Comparison of ENCODE assay signal across 2 fruit fly cellular contexts in genomic region chr2L:20757808-20758187, dm6.
TF ChIP-seq lines count a peak whose summit lies in the region.

Rhau (minus strand) TSS chr2L:20757985.
dia (plus strand) TSS chr2L:20758144.

TF ChIP-seq in whole organism, adult, 20 proteins besides CTCF, POLR2A, EP300 and RAD21 (continued from another document):
- TF ChIP-seq ovo (GFP tag; optimal IDR thresholded peaks at IDR 0.05; lab: Kevin White, UChicago) = no peak

TF ChIP-seq in whole organism, embryonic, 481 proteins besides CTCF, POLR2A, EP300 and RAD21 (continued from another document and continues in another):
- TF ChIP-seq CG13287 (GFP tag; IDR thresholded peaks at IDR 0.05; lab: Robert Waterston, UW; ENCODE audit: partially characterized antibody) = peak; percentile 36
- TF ChIP-seq org-1 (GFP tag; optimal IDR thresholded peaks at IDR 0.05; lab: Kevin White, UChicago) = no peak
- no peak for TF ChIP-seq CG7556 (GFP tag; optimal IDR thresholded peaks at IDR 0.05; lab: Kevin White, UChicago)
- TF ChIP-seq kah (GFP tag; optimal IDR thresholded peaks at IDR 0.05; lab: Kevin White, UChicago) = no peak
- no peak for TF ChIP-seq gro (GFP tag; optimal IDR thresholded peaks at IDR 0.05; lab: Kevin White, UChicago)
- TF ChIP-seq tap (tag; optimal IDR thresholded peaks at IDR 0.05; lab: Kevin White, UChicago) = no peak
- no peak for TF ChIP-seq CG8388 (GFP tag; optimal IDR thresholded peaks at IDR 0.05; lab: Kevin White, UChicago)
- peak; percentile 55 for TF ChIP-seq CG7928 (GFP tag; optimal IDR thresholded peaks at IDR 0.05; lab: Kevin White, UChicago)
- TF ChIP-seq CG18476 (GFP tag; optimal IDR thresholded peaks at IDR 0.05; lab: Kevin White, UChicago) = no peak
- TF ChIP-seq CG9932 (GFP tag; IDR thresholded peaks at IDR 0.05; lab: Robert Waterston, UW) = peak; percentile 6; the same call in 1 of the 2 replicates
- no peak for TF ChIP-seq CG7786 (GFP tag; optimal IDR thresholded peaks at IDR 0.05; lab: Kevin White, UChicago)
- peak; percentile 42 for TF ChIP-seq HmgD (GFP tag; optimal IDR thresholded peaks at IDR 0.05; lab: Kevin White, UChicago)
- no peak for TF ChIP-seq CG15269 (tag; optimal IDR thresholded peaks at IDR 0.05; lab: Kevin White, UChicago)
- peak; percentile 21 for TF ChIP-seq exex (tag; optimal IDR thresholded peaks at IDR 0.05; lab: Kevin White, UChicago)
- peak in 1 of 2 experiments; percentile 75 for TF ChIP-seq tll (GFP tag; optimal IDR thresholded peaks at IDR 0.05; lab: Kevin White, UChicago)
- TF ChIP-seq CG17186 (GFP tag; optimal IDR thresholded peaks at IDR 0.05; lab: Kevin White, UChicago) = peak; percentile 78
- TF ChIP-seq CG14710 (tag; optimal IDR thresholded peaks at IDR 0.05; lab: Kevin White, UChicago) = peak; percentile 84
- no peak for TF ChIP-seq CG17359 (tag; optimal IDR thresholded peaks at IDR 0.05; lab: Kevin White, UChicago)
- peak; percentile 14 for TF ChIP-seq CG1603 (tag; optimal IDR thresholded peaks at IDR 0.05; lab: Kevin White, UChicago)
- TF ChIP-seq kni (GFP tag; optimal IDR thresholded peaks at IDR 0.05; lab: Kevin White, UChicago) = no peak
- no peak for TF ChIP-seq Mad (GFP tag; optimal IDR thresholded peaks at IDR 0.05; lab: Kevin White, UChicago)
- no peak for TF ChIP-seq CG10959 (GFP tag; IDR thresholded peaks at IDR 0.05; lab: Robert Waterston, UW)
- no peak for TF ChIP-seq Ada2b (GFP tag; IDR thresholded peaks at IDR 0.05; lab: Robert Waterston, UW)
- no peak for TF ChIP-seq zf30C (GFP tag; optimal IDR thresholded peaks at IDR 0.05; lab: Kevin White, UChicago)
- no peak for TF ChIP-seq Aef1 (GFP tag; IDR thresholded peaks at IDR 0.05; lab: Robert Waterston, UW)
- TF ChIP-seq Dll (GFP tag; IDR thresholded peaks at IDR 0.05; lab: Robert Waterston, UW; ENCODE audit: partially characterized antibody) = 0 out of 4 replicates have a peak, but pooled peaks have one; percentile 19
- TF ChIP-seq Sin3A (optimal IDR thresholded peaks at IDR 0.05; lab: Kevin White, UChicago) = peak; percentile 60
- TF ChIP-seq fd64A (GFP tag; optimal IDR thresholded peaks at IDR 0.05; lab: Kevin White, UChicago) = no peak
- TF ChIP-seq CG1792 (GFP tag; optimal IDR thresholded peaks at IDR 0.05; lab: Kevin White, UChicago) = no peak
- TF ChIP-seq ranshi (GFP tag; IDR thresholded peaks at IDR 0.05; lab: Robert Waterston, UW) = no peak
- no peak for TF ChIP-seq Opbp (GFP tag; IDR thresholded peaks at IDR 0.05; lab: Robert Waterston, UW; ENCODE audit: partially characterized antibody)
- no peak for TF ChIP-seq unc-4 (GFP tag; IDR thresholded peaks at IDR 0.05; lab: Robert Waterston, UW; ENCODE audit: partially characterized antibody)
- TF ChIP-seq sens (GFP tag; lab: Kevin White, UChicago) = no peak
- TF ChIP-seq al (GFP tag; IDR thresholded peaks at IDR 0.05; lab: Robert Waterston, UW) = 0 out of 2 replicates have a peak, but pooled peaks have one; percentile 14
- peak; percentile 29 for TF ChIP-seq sug (tag; optimal IDR thresholded peaks at IDR 0.05; lab: Kevin White, UChicago)
- TF ChIP-seq kay (GFP tag; optimal IDR thresholded peaks at IDR 0.05; lab: Kevin White, UChicago) = no peak
- no peak for TF ChIP-seq CG1832 (GFP tag; optimal IDR thresholded peaks at IDR 0.05; lab: Kevin White, UChicago)
- no peak for TF ChIP-seq gem (tag; optimal IDR thresholded peaks at IDR 0.05; lab: Kevin White, UChicago)
- TF ChIP-seq Hmr (GFP tag; optimal IDR thresholded peaks at IDR 0.05; lab: Kevin White, UChicago) = peak; percentile 70
- no peak for TF ChIP-seq CG3726 (GFP tag; IDR thresholded peaks at IDR 0.05; lab: Robert Waterston, UW)
- TF ChIP-seq CG10267 (tag; optimal IDR thresholded peaks at IDR 0.05; lab: Kevin White, UChicago) = peak; percentile 76
- TF ChIP-seq B-H2 (GFP tag; optimal IDR thresholded peaks at IDR 0.05; lab: Kevin White, UChicago) = peak; percentile 29
- TF ChIP-seq NFAT (GFP tag; IDR thresholded peaks at IDR 0.05; lab: Robert Waterston, UW) = 0 out of 2 replicates have a peak, but pooled peaks have one; percentile 33
- TF ChIP-seq E2f2 (GFP tag; IDR thresholded peaks at IDR 0.05; lab: Robert Waterston, UW) = peak; percentile 64
- TF ChIP-seq Oli (tag; optimal IDR thresholded peaks at IDR 0.05; lab: Kevin White, UChicago) = no peak
- no peak for TF ChIP-seq dan (GFP tag; IDR thresholded peaks at IDR 0.05; lab: Robert Waterston, UW)
- no peak for TF ChIP-seq CG8924 (tag; optimal IDR thresholded peaks at IDR 0.05; lab: Kevin White, UChicago)
- TF ChIP-seq esg (GFP tag; conservative IDR thresholded peaks at IDR 0.05; lab: Robert Waterston, UW) = no peak
- TF ChIP-seq CG18764 (GFP tag; optimal IDR thresholded peaks at IDR 0.05; lab: Kevin White, UChicago) = peak; percentile 12
- TF ChIP-seq Nf-YC (tag; optimal IDR thresholded peaks at IDR 0.05; lab: Kevin White, UChicago) = peak; percentile 49
- TF ChIP-seq Stat92E (GFP tag; optimal IDR thresholded peaks at IDR 0.05; lab: Kevin White, UChicago) = no peak
- TF ChIP-seq CG6254 (GFP tag; optimal IDR thresholded peaks at IDR 0.05; lab: Kevin White, UChicago) = no peak
- TF ChIP-seq CG5245 (GFP tag; optimal IDR thresholded peaks at IDR 0.05; lab: Kevin White, UChicago) = no peak
- peak; percentile 25 for TF ChIP-seq ind (GFP tag; optimal IDR thresholded peaks at IDR 0.05; lab: Kevin White, UChicago)
- peak; percentile 9 for TF ChIP-seq Bteb2 (GFP tag; optimal IDR thresholded peaks at IDR 0.05; lab: Kevin White, UChicago)
- no peak for TF ChIP-seq Hr51 (GFP tag; optimal IDR thresholded peaks at IDR 0.05; lab: Kevin White, UChicago)
- TF ChIP-seq stwl (tag; optimal IDR thresholded peaks at IDR 0.05; lab: Kevin White, UChicago) = peak; percentile 73
- no peak for TF ChIP-seq Awh (GFP tag; IDR thresholded peaks at IDR 0.05; lab: Robert Waterston, UW)
- TF ChIP-seq slp2 (GFP tag; optimal IDR thresholded peaks at IDR 0.05; lab: Kevin White, UChicago) = no peak
- TF ChIP-seq Poxn (GFP tag; IDR thresholded peaks at IDR 0.05; lab: Robert Waterston, UW) = no peak
- peak; percentile 65 for TF ChIP-seq bigmax (GFP tag; optimal IDR thresholded peaks at IDR 0.05; lab: Kevin White, UChicago)
- peak; percentile 16; the same call in 1 of the 2 replicates for TF ChIP-seq slbo (GFP tag; IDR thresholded peaks at IDR 0.05; lab: Robert Waterston, UW)
- no peak for TF ChIP-seq CG7271 (tag; optimal IDR thresholded peaks at IDR 0.05; lab: Kevin White, UChicago)
- no peak for TF ChIP-seq CG14014 (GFP tag; IDR thresholded peaks at IDR 0.05; lab: Robert Waterston, UW)
- TF ChIP-seq CG15601 (tag; optimal IDR thresholded peaks at IDR 0.05; lab: Kevin White, UChicago) = peak; percentile 62
- TF ChIP-seq Doc3 (GFP tag; IDR thresholded peaks at IDR 0.05; lab: Robert Waterston, UW; ENCODE audit: partially characterized antibody) = no peak
- peak in 1 of 2 experiments; percentile 14 for TF ChIP-seq insv (GFP tag; optimal IDR thresholded peaks at IDR 0.05; lab: Kevin White, UChicago)
- peak; percentile 39 for TF ChIP-seq zen (tag; optimal IDR thresholded peaks at IDR 0.05; lab: Kevin White, UChicago)
- no peak for TF ChIP-seq tx (GFP tag; optimal IDR thresholded peaks at IDR 0.05; lab: Kevin White, UChicago)
- TF ChIP-seq CG4617 (GFP tag; optimal IDR thresholded peaks at IDR 0.05; lab: Kevin White, UChicago; ENCODE audit: borderline replicate concordance) = peak; percentile 56
- TF ChIP-seq CG11504 (tag; optimal IDR thresholded peaks at IDR 0.05; lab: Kevin White, UChicago) = no peak
- no peak for TF ChIP-seq CG34376 (GFP tag; optimal IDR thresholded peaks at IDR 0.05; lab: Kevin White, UChicago)
- no peak for TF ChIP-seq lov (optimal IDR thresholded peaks at IDR 0.05; lab: Kevin White, UChicago)
- no peak for TF ChIP-seq lov (GFP tag; IDR thresholded peaks at IDR 0.05; lab: Robert Waterston, UW)
- TF ChIP-seq CG10147 (GFP tag; optimal IDR thresholded peaks at IDR 0.05; lab: Kevin White, UChicago) = no peak
- TF ChIP-seq CG16863 (GFP tag; optimal IDR thresholded peaks at IDR 0.05; lab: Kevin White, UChicago) = no peak
- TF ChIP-seq CG17328 (GFP tag; IDR thresholded peaks at IDR 0.05; lab: Robert Waterston, UW) = no peak
- no peak for TF ChIP-seq CG6689 (GFP tag; IDR thresholded peaks at IDR 0.05; lab: Robert Waterston, UW)
- TF ChIP-seq knrl (GFP tag; IDR thresholded peaks at IDR 0.05; lab: Robert Waterston, UW; ENCODE audit: partially characterized antibody) = peak; percentile 24; the same call in 1 of the 3 replicates
- no peak for TF ChIP-seq zfh2 (GFP tag; optimal IDR thresholded peaks at IDR 0.05; lab: Kevin White, UChicago)
- TF ChIP-seq CG4730 (GFP tag; IDR thresholded peaks at IDR 0.05; lab: Robert Waterston, UW) = no peak
- peak; percentile 7 for TF ChIP-seq CG12942 (GFP tag; optimal IDR thresholded peaks at IDR 0.05; lab: Kevin White, UChicago)
- no peak for TF ChIP-seq chif (GFP tag; optimal IDR thresholded peaks at IDR 0.05; lab: Kevin White, UChicago)
- peak; percentile 71 for TF ChIP-seq nmo (GFP tag; optimal IDR thresholded peaks at IDR 0.05; lab: Kevin White, UChicago)
- TF ChIP-seq CG18262 (tag; optimal IDR thresholded peaks at IDR 0.05; lab: Kevin White, UChicago) = peak; percentile 38
- peak; percentile 8 for TF ChIP-seq HLH54F (GFP tag; optimal IDR thresholded peaks at IDR 0.05; lab: Kevin White, UChicago)
- TF ChIP-seq CG12391 (tag; optimal IDR thresholded peaks at IDR 0.05; lab: Kevin White, UChicago) = peak; percentile 63
- peak; percentile 79 for TF ChIP-seq CG15514 (GFP tag; optimal IDR thresholded peaks at IDR 0.05; lab: Kevin White, UChicago)
- no peak for TF ChIP-seq CG9727 (GFP tag; optimal IDR thresholded peaks at IDR 0.05; lab: Kevin White, UChicago)
- no peak for TF ChIP-seq CG11723 (GFP tag; optimal IDR thresholded peaks at IDR 0.05; lab: Kevin White, UChicago)
- TF ChIP-seq zfh1 (GFP tag; IDR thresholded peaks at IDR 0.05; lab: Robert Waterston, UW) = no peak
- TF ChIP-seq Dref (GFP tag; IDR thresholded peaks at IDR 0.05; lab: Robert Waterston, UW) = peak; percentile 57
- TF ChIP-seq Sox102F (GFP tag; optimal IDR thresholded peaks at IDR 0.05; lab: Kevin White, UChicago) = no peak
- peak; percentile 66 for TF ChIP-seq Dp (GFP tag; optimal IDR thresholded peaks at IDR 0.05; lab: Kevin White, UChicago)
- TF ChIP-seq CG4282 (GFP tag; optimal IDR thresholded peaks at IDR 0.05; lab: Kevin White, UChicago) = no peak
- peak; percentile 61 for TF ChIP-seq CoRest (tag; optimal IDR thresholded peaks at IDR 0.05; lab: Kevin White, UChicago)
- no peak for TF ChIP-seq Sry-β (GFP tag; optimal IDR thresholded peaks at IDR 0.05; lab: Kevin White, UChicago)
- TF ChIP-seq CG33213 (GFP tag; optimal IDR thresholded peaks at IDR 0.05; lab: Kevin White, UChicago) = peak; percentile 26
- TF ChIP-seq klu (GFP tag; IDR thresholded peaks at IDR 0.05; lab: Robert Waterston, UW) = no peak
- no peak for TF ChIP-seq CG9215 (GFP tag; IDR thresholded peaks at IDR 0.05; lab: Robert Waterston, UW)
- peak; percentile 49 for TF ChIP-seq CG12155 (GFP tag; optimal IDR thresholded peaks at IDR 0.05; lab: Kevin White, UChicago)
- no peak for TF ChIP-seq otp (GFP tag; IDR thresholded peaks at IDR 0.05; lab: Robert Waterston, UW)
- no peak for TF ChIP-seq jumu (GFP tag; optimal IDR thresholded peaks at IDR 0.05; lab: Kevin White, UChicago)
- no peak for TF ChIP-seq prd (optimal IDR thresholded peaks at IDR 0.05; lab: Kevin White, UChicago)
- peak; percentile 36; the same call in 1 of the 3 replicates for TF ChIP-seq prd (GFP tag; IDR thresholded peaks at IDR 0.05; lab: Robert Waterston, UW)
- TF ChIP-seq CG8478 (optimal IDR thresholded peaks at IDR 0.05; lab: Kevin White, UChicago) = no peak
- peak; percentile 61 for TF ChIP-seq Ets97D (GFP tag; optimal IDR thresholded peaks at IDR 0.05; lab: Kevin White, UChicago)
- TF ChIP-seq Six4 (GFP tag; optimal IDR thresholded peaks at IDR 0.05; lab: Kevin White, UChicago) = no peak
- TF ChIP-seq bcd (GFP tag; optimal IDR thresholded peaks at IDR 0.05; lab: Kevin White, UChicago) = no peak
- TF ChIP-seq CG7357 (GFP tag; IDR thresholded peaks at IDR 0.05; lab: Robert Waterston, UW) = no peak
- TF ChIP-seq CG8290 (GFP tag; optimal IDR thresholded peaks at IDR 0.05; lab: Kevin White, UChicago) = no peak
- no peak for TF ChIP-seq CG8290 (tag; optimal IDR thresholded peaks at IDR 0.05; lab: Kevin White, UChicago)
- no peak for TF ChIP-seq fd102C (GFP tag; optimal IDR thresholded peaks at IDR 0.05; lab: Kevin White, UChicago)
- no peak for TF ChIP-seq CG10209 (GFP tag; optimal IDR thresholded peaks at IDR 0.05; lab: Kevin White, UChicago)
- no peak for TF ChIP-seq CG6765 (GFP tag; optimal IDR thresholded peaks at IDR 0.05; lab: Kevin White, UChicago)
- TF ChIP-seq CG4854 (GFP tag; optimal IDR thresholded peaks at IDR 0.05; lab: Kevin White, UChicago) = no peak
- TF ChIP-seq CG2120 (GFP tag; optimal IDR thresholded peaks at IDR 0.05; lab: Kevin White, UChicago) = peak; percentile 0
- no peak for TF ChIP-seq CG18599 (GFP tag; optimal IDR thresholded peaks at IDR 0.05; lab: Kevin White, UChicago)
- TF ChIP-seq schlank (tag; optimal IDR thresholded peaks at IDR 0.05; lab: Kevin White, UChicago) = no peak
- TF ChIP-seq cad (GFP tag; optimal IDR thresholded peaks at IDR 0.05; lab: Kevin White, UChicago) = no peak
- no peak for TF ChIP-seq jing (GFP tag; optimal IDR thresholded peaks at IDR 0.05; lab: Kevin White, UChicago)
- TF ChIP-seq MBD-R2 (GFP tag; IDR thresholded peaks at IDR 0.05; lab: Robert Waterston, UW) = peak; percentile 77
- TF ChIP-seq Drgx (GFP tag; IDR thresholded peaks at IDR 0.05; lab: Robert Waterston, UW) = no peak
- TF ChIP-seq CG32532 (GFP tag; IDR thresholded peaks at IDR 0.05; lab: Robert Waterston, UW) = no peak
- no peak for TF ChIP-seq HLH3B (GFP tag; IDR thresholded peaks at IDR 0.05; lab: Robert Waterston, UW)
- TF ChIP-seq CG12219 (GFP tag; optimal IDR thresholded peaks at IDR 0.05; lab: Kevin White, UChicago) = no peak
- TF ChIP-seq CG3407 (GFP tag; optimal IDR thresholded peaks at IDR 0.05; lab: Kevin White, UChicago) = no peak
- no peak for TF ChIP-seq CG3163 (GFP tag; optimal IDR thresholded peaks at IDR 0.05; lab: Kevin White, UChicago)
- TF ChIP-seq CG16815 (GFP tag; optimal IDR thresholded peaks at IDR 0.05; lab: Kevin White, UChicago) = no peak
- no peak for TF ChIP-seq CG34224 (GFP tag; IDR thresholded peaks at IDR 0.05; lab: Robert Waterston, UW; ENCODE audit: partially characterized antibody)
- peak; percentile 45 for TF ChIP-seq CG9817 (tag; optimal IDR thresholded peaks at IDR 0.05; lab: Kevin White, UChicago)
- TF ChIP-seq pita (GFP tag; optimal IDR thresholded peaks at IDR 0.05; lab: Kevin White, UChicago) = peak; percentile 73
- no peak for TF ChIP-seq hth (optimal IDR thresholded peaks at IDR 0.05; lab: Kevin White, UChicago)
- peak; percentile 38 for TF ChIP-seq unpg (GFP tag; optimal IDR thresholded peaks at IDR 0.05; lab: Kevin White, UChicago)
